Fruit fly (Drosophila melanogaster): ENCODE results near the gene Lk6.

- TF ChIP-seq knrl (GFP tag; IDR thresholded peaks at IDR 0.05; ENCODE audit: partially characterized antibody), result peak; percentile 56
- no peak for TF ChIP-seq Six4 (GFP tag; optimal IDR thresholded peaks at IDR 0.05)
- no peak for TF ChIP-seq CG10267 (tag; optimal IDR thresholded peaks at IDR 0.05)
- no peak for TF ChIP-seq Poxn (GFP tag; IDR thresholded peaks at IDR 0.05)
- no peak for TF ChIP-seq CG31365 (tag; optimal IDR thresholded peaks at IDR 0.05)
- no peak for TF ChIP-seq NC2α (GFP tag; optimal IDR thresholded peaks at IDR 0.05)
- no peak for TF ChIP-seq Fer1 (GFP tag; optimal IDR thresholded peaks at IDR 0.05)
- TF ChIP-seq CG11560 (tag; IDR thresholded peaks at IDR 0.05), result peak; percentile 45; the same call in 1 of the 3 replicates
- peak; percentile 46 for TF ChIP-seq bab2 (GFP tag; optimal IDR thresholded peaks at IDR 0.05)
- TF ChIP-seq vnd (GFP tag; IDR thresholded peaks at IDR 0.05; ENCODE audit: partially characterized antibody), result no peak
These were observed 28.9 kb downstream of the Lk6 start, which contains the start of gene CG14721 for dm6 chr3R:11735337-11735736.
